Worm (Caenorhabditis elegans) whole organism, late embryonic: ENCODE results near the gene Y69H2.9.

Source experiments
- K02D7.2 ChIP-seq: sonication (generic microtip); optimal IDR thresholded peaks from 2 replicates; lab custom pipeline; 2017; ENCODE audit warnings: mild to moderate bottlenecking, missing genetic modification characterization, missing compliant biosample characterization
- ama-1 ChIP-seq: fragments of 150-350 bp; optimal IDR thresholded peaks from 2 replicates; lab custom pipeline; 2014
- che-1 ChIP-seq: sonication (generic microtip); optimal IDR thresholded peaks from 2 replicates; lab custom pipeline; 2016; ENCODE audit warnings: mild to moderate bottlenecking, missing genetic modification characterization, missing compliant biosample characterization
- dmd-4 ChIP-seq: sonication (generic microtip); optimal IDR thresholded peaks from 2 replicates; lab custom pipeline; 2016; ENCODE audit warnings: borderline replicate concordance, missing genetic modification characterization, missing compliant biosample characterization
- eyg-1 ChIP-seq: sonication (generic microtip); optimal IDR thresholded peaks from 2 replicates; lab custom pipeline; 2016; ENCODE audit warnings: missing genotype, missing genetic modification characterization, missing compliant biosample characterization
- fax-1 ChIP-seq: sonication (generic microtip); optimal IDR thresholded peaks from 2 replicates; lab custom pipeline; 2016; ENCODE audit warnings: missing genotype, missing genetic modification characterization, missing compliant biosample characterization
- fkh-10 ChIP-seq: fragments of 150-350 bp; optimal IDR thresholded peaks from 2 replicates; lab custom pipeline; 2014; ENCODE audit warnings: missing biosample characterization, missing genetic modification reagents, missing genetic modification characterization
- fkh-6 ChIP-seq: sonication (generic microtip); optimal IDR thresholded peaks from 2 replicates; lab custom pipeline; 2016; ENCODE audit warnings: missing genetic modification characterization, missing compliant biosample characterization
- gmeb-2 ChIP-seq: sonication (generic microtip); optimal IDR thresholded peaks from 2 replicates; lab custom pipeline; 2016; ENCODE audit warnings: missing genetic modification characterization, inconsistent platforms, missing compliant biosample characterization
- lin-11 ChIP-seq: fragments of 200-800 bp; sonication (Bioruptor generic); optimal IDR thresholded peaks from 2 replicates; lab custom pipeline; 2018; ENCODE audit warnings: mild to moderate bottlenecking, missing genetic modification characterization, missing compliant biosample characterization
- madf-2 ChIP-seq: sonication (generic microtip); optimal IDR thresholded peaks from 2 replicates; lab custom pipeline; 2017; ENCODE audit warnings: missing genetic modification characterization, missing compliant biosample characterization
- pag-3 ChIP-seq: sonication (generic microtip); optimal IDR thresholded peaks from 2 replicates; lab custom pipeline; 2016; ENCODE audit warnings: missing compliant biosample characterization, missing genetic modification characterization, borderline replicate concordance
- pax-1 ChIP-seq: fragments of 150-350 bp; optimal IDR thresholded peaks from 2 replicates; lab custom pipeline; 2014; ENCODE audit warnings: missing biosample characterization, missing genetic modification characterization

- TF ChIP-seq ama-1 (lab: Kevin White, UChicago) (no peak), pag-3 (no peak), fax-1 (tag; lab: Kevin White, UChicago) (no peak), dmd-4 (tag; lab: Kevin White, UChicago) (no peak), fkh-6 (tag; lab: Kevin White, UChicago) (no peak), lin-11 (tag; lab: Kevin White, UChicago) (no peak), K02D7.2 (no peak), pax-1 (tag; lab: Kevin White, UChicago) (no peak), che-1 (tag; lab: Kevin White, UChicago) (no peak), gmeb-2 (tag; lab: Kevin White, UChicago) (no peak), madf-2 (tag; lab: Kevin White, UChicago) (no peak), eyg-1 (tag; lab: Kevin White, UChicago) (no peak), fkh-10 (GFP tag; lab: Kevin White, UChicago) (no peak)
These were observed 11.7 kb upstream of the Y69H2.9 start, which contains the start of the genes ubc-19 and Y69H2.7 for ce11 chrV:18689681-18690080.
